Fruit fly (Drosophila melanogaster) whole organism, embryonic: ENCODE data around the gene CG10845.

ENCODE experiments used
- Adf1 ChIP-seq: fragments of 200-800 bp; sonication (Bioruptor generic); IDR thresholded peaks from 2 replicates; pipeline ENCODE4 v1.3.6; 2022; ENCODE audit warnings: missing biosample characterization, missing genetic modification characterization
- Awh ChIP-seq: fragments of 200-800 bp; sonication (Bioruptor generic); IDR thresholded peaks from 2 replicates; pipeline ENCODE4, ENCODE4 v1.3.6; 2022; ENCODE audit warnings: missing biosample characterization, missing genetic modification characterization
- CG10267 ChIP-seq: fragments of 200-800 bp; sonication (Bioruptor generic); optimal IDR thresholded peaks from 2 replicates; lab custom pipeline; 2018; ENCODE audit warnings: missing biosample characterization, mild to moderate bottlenecking, missing genetic modification characterization, moderate library complexity
- CG11398 ChIP-seq: fragments of 200-800 bp; sonication (Bioruptor generic); optimal IDR thresholded peaks from 2 replicates; lab custom pipeline; 2016; ENCODE audit warnings: missing biosample characterization, missing genetic modification characterization
- CG13287 ChIP-seq: fragments of 200-800 bp; sonication (Bioruptor generic); IDR thresholded peaks from 2 replicates; pipeline ENCODE4 v1.3.6; 2022; ENCODE audit warnings: missing biosample characterization, missing genetic modification characterization; ENCODE audit not compliant: partially characterized antibody
- CG13894 ChIP-seq: fragments of 200-800 bp; sonication (Bioruptor generic); optimal IDR thresholded peaks from 3 replicates; lab custom pipeline; 2018; ENCODE audit warnings: missing biosample characterization, mild to moderate bottlenecking, missing genetic modification characterization, moderate library complexity
- CG15011 ChIP-seq: fragments of 200-800 bp; sonication (Bioruptor generic); optimal IDR thresholded peaks from 3 replicates; lab custom pipeline; 2018; ENCODE audit warnings: missing biosample characterization, mild to moderate bottlenecking, missing genetic modification characterization
- CG1529 ChIP-seq: fragments of 200-800 bp; sonication (Bioruptor generic); optimal IDR thresholded peaks from 3 replicates; lab custom pipeline; 2018; ENCODE audit warnings: missing biosample characterization, missing genetic modification characterization
- CG1602 ChIP-seq: fragments of 200-800 bp; sonication (Bioruptor generic); optimal IDR thresholded peaks from 3 replicates; lab custom pipeline; 2016; ENCODE audit warnings: missing biosample characterization, missing genetic modification characterization
- CG17912 ChIP-seq: fragments of 200-800 bp; sonication (Bioruptor generic); optimal IDR thresholded peaks from 2 replicates; lab custom pipeline; 2018; ENCODE audit warnings: missing biosample characterization, mild to moderate bottlenecking, missing genetic modification characterization
- CG2199 ChIP-seq: fragments of 200-800 bp; sonication (Bioruptor generic); IDR thresholded peaks from 3 replicates; pipeline ENCODE4 v1.3.6; 2022; ENCODE audit warnings: missing biosample characterization, missing genetic modification characterization
- CG31441 ChIP-seq: fragments of 200-800 bp; sonication (Bioruptor generic); IDR thresholded peaks from 2 replicates; pipeline ENCODE4 v1.3.6; 2022; ENCODE audit warnings: missing biosample characterization, missing genetic modification characterization
- CG33557 ChIP-seq: fragments of 200-800 bp; sonication (Bioruptor generic); optimal IDR thresholded peaks from 2 replicates; lab custom pipeline; 2019; ENCODE audit warnings: missing biosample characterization, mild to moderate bottlenecking, missing genetic modification characterization, moderate library complexity
- CG3726 ChIP-seq: fragments of 200-800 bp; sonication (Bioruptor generic); IDR thresholded peaks from 3 replicates; pipeline ENCODE4, ENCODE4 v1.3.6; 2022; ENCODE audit warnings: missing biosample characterization, missing genetic modification characterization
- CG3838 ChIP-seq: fragments of 200-800 bp; sonication (Bioruptor generic); optimal IDR thresholded peaks from 3 replicates; lab custom pipeline; 2016; ENCODE audit warnings: missing biosample characterization, missing genetic modification characterization
- CG4282 ChIP-seq: fragments of 200-800 bp; sonication (Bioruptor generic); optimal IDR thresholded peaks from 2 replicates; lab custom pipeline; 2016; ENCODE audit warnings: missing biosample characterization, missing genetic modification characterization
- CG4854 ChIP-seq: fragments of 200-800 bp; sonication (Bioruptor generic); optimal IDR thresholded peaks from 2 replicates; lab custom pipeline; 2016; ENCODE audit warnings: missing biosample characterization, missing genetic modification characterization, inconsistent platforms
- CG6175 ChIP-seq: fragments of 200-800 bp; sonication (Bioruptor generic); IDR thresholded peaks from 3 replicates; pipeline ENCODE4 v1.3.6; 2022; ENCODE audit warnings: missing biosample characterization, missing genetic modification characterization
- CG6683 ChIP-seq: fragments of 200-800 bp; sonication (Bioruptor generic); optimal IDR thresholded peaks from 2 replicates; lab custom pipeline; 2017; ENCODE audit warnings: missing biosample characterization, mild to moderate bottlenecking, missing genetic modification characterization, missing genetic modification reagents
- Camta ChIP-seq: fragments of 200-800 bp; sonication (Bioruptor generic); optimal IDR thresholded peaks from 2 replicates; lab custom pipeline; 2016; ENCODE audit warnings: missing biosample characterization, missing genetic modification characterization
- Dek ChIP-seq: fragments of 200-800 bp; sonication (Bioruptor generic); optimal IDR thresholded peaks from 3 replicates; lab custom pipeline; 2019; ENCODE audit warnings: missing biosample characterization, mild to moderate bottlenecking, missing genetic modification characterization, moderate library complexity
- Dfd ChIP-seq, 2 experiments: fragments of >200 bp; optimal IDR thresholded peaks; 2 replicates each; lab custom pipeline; 2017; ENCODE audit warnings: missing biosample characterization in 2 of 2, missing genetic modification characterization in 2 of 2
- Dip3 ChIP-seq: fragments of 200-800 bp; sonication (Bioruptor generic); optimal IDR thresholded peaks from 3 replicates; lab custom pipeline; 2016; ENCODE audit warnings: missing biosample characterization, missing genetic modification characterization
- HmgZ ChIP-seq: fragments of 200-800 bp; sonication (Bioruptor generic); optimal IDR thresholded peaks from 2 replicates; lab custom pipeline; 2018; ENCODE audit warnings: missing biosample characterization, mild to moderate bottlenecking, missing genetic modification characterization
- Nf-YC ChIP-seq: fragments of 200-800 bp; optimal IDR thresholded peaks from 3 replicates; lab custom pipeline; 2019; ENCODE audit warnings: missing biosample characterization, mild to moderate bottlenecking, missing genetic modification characterization, moderate library complexity
- Oli ChIP-seq: fragments of 200-800 bp; sonication (Bioruptor generic); optimal IDR thresholded peaks from 2 replicates; lab custom pipeline; 2018; ENCODE audit warnings: missing biosample characterization, mild to moderate bottlenecking, missing genetic modification characterization, moderate library complexity
- Pdp1 ChIP-seq, 2 experiments: fragments of 200-800 bp; sonication (Bioruptor generic); optimal IDR thresholded peaks; 3 replicates each; lab custom pipeline; 2016; ENCODE audit warnings: missing biosample characterization in 2 of 2, missing genetic modification characterization in 2 of 2, mild to moderate bottlenecking in 1 of 2, moderate library complexity in 1 of 2
- Rfx ChIP-seq: fragments of 200-800 bp; sonication (Bioruptor generic); IDR thresholded peaks from 2 replicates; pipeline ENCODE4 v1.3.6; 2022; ENCODE audit warnings: missing biosample characterization, missing genetic modification characterization
- Six4 ChIP-seq: fragments of 200-800 bp; sonication (Bioruptor generic); optimal IDR thresholded peaks from 2 replicates; lab custom pipeline; 2016; ENCODE audit warnings: missing biosample characterization, missing genetic modification characterization
- TFAM ChIP-seq: fragments of 200-800 bp; sonication (Bioruptor generic); optimal IDR thresholded peaks from 2 replicates; lab custom pipeline; 2017; ENCODE audit warnings: missing biosample characterization, missing genetic modification characterization, inconsistent platforms
- Tbp ChIP-seq: fragments of >200 bp; optimal IDR thresholded peaks from 2 replicates; lab custom pipeline; 2018; ENCODE audit warnings: missing biosample characterization, missing genetic modification characterization
- ash1 ChIP-seq: fragments of 200-800 bp; sonication (Bioruptor generic); optimal IDR thresholded peaks from 2 replicates; lab custom pipeline; 2018; ENCODE audit warnings: missing biosample characterization, mild to moderate bottlenecking, missing genetic modification characterization
- br ChIP-seq: fragments of >200 bp; optimal IDR thresholded peaks from 2 replicates; lab custom pipeline; 2017
- dan ChIP-seq: fragments of 200-800 bp; sonication (Bioruptor generic); IDR thresholded peaks from 2 replicates; pipeline ENCODE4 v1.3.6; 2022; ENCODE audit warnings: missing biosample characterization, missing genetic modification characterization
- danr ChIP-seq: fragments of 200-800 bp; sonication (Bioruptor generic); IDR thresholded peaks from 2 replicates; pipeline ENCODE4 v1.3.6; 2022; ENCODE audit warnings: missing biosample characterization, missing genetic modification characterization
- dpn ChIP-seq, 2 experiments: fragments of 200-800 bp; sonication (Bioruptor generic); optimal IDR thresholded peaks; 3 replicates each; lab custom pipeline; 2016; ENCODE audit warnings: missing biosample characterization in 2 of 2, missing genetic modification characterization in 2 of 2
- ftz-f1 ChIP-seq: fragments of 200-800 bp; sonication (Bioruptor generic); optimal IDR thresholded peaks from 2 replicates; lab custom pipeline; 2016; ENCODE audit warnings: missing biosample characterization, missing genetic modification characterization
- grn ChIP-seq: fragments of 200-800 bp; sonication (Bioruptor generic); optimal IDR thresholded peaks from 3 replicates; lab custom pipeline; 2017; ENCODE audit warnings: missing biosample characterization, missing genetic modification characterization
- insv ChIP-seq, 2 experiments: fragments of 200-800 bp; sonication (Bioruptor generic); optimal IDR thresholded peaks; 3 replicates each; lab custom pipeline; 2016 to 2018; ENCODE audit warnings: missing biosample characterization in 2 of 2, missing genetic modification characterization in 2 of 2
- jing ChIP-seq: fragments of 200-800 bp; sonication (Bioruptor generic); optimal IDR thresholded peaks from 2 replicates; lab custom pipeline; 2018; ENCODE audit warnings: missing biosample characterization, mild to moderate bottlenecking, missing genetic modification characterization
- lab ChIP-seq: fragments of 200-800 bp; sonication (Bioruptor generic); optimal IDR thresholded peaks from 3 replicates; lab custom pipeline; 2017; ENCODE audit warnings: missing biosample characterization, missing genetic modification characterization, mild to moderate bottlenecking, moderate library complexity, missing genetic modification reagents
- oc ChIP-seq: fragments of 200-800 bp; sonication (Bioruptor generic); optimal IDR thresholded peaks from 2 replicates; lab custom pipeline; 2018; ENCODE audit warnings: missing biosample characterization, mild to moderate bottlenecking, missing genetic modification characterization, moderate library complexity
- p53 ChIP-seq: fragments of 200-800 bp; sonication (Bioruptor generic); optimal IDR thresholded peaks from 2 replicates; lab custom pipeline; 2016; ENCODE audit warnings: missing biosample characterization, missing genetic modification characterization
- pfk ChIP-seq: fragments of 200-800 bp; sonication (Bioruptor generic); optimal IDR thresholded peaks from 2 replicates; lab custom pipeline; 2018; ENCODE audit warnings: missing biosample characterization, mild to moderate bottlenecking, missing genetic modification characterization, moderate library complexity
- ro ChIP-seq: fragments of 200-800 bp; sonication (Bioruptor generic); IDR thresholded peaks from 2 replicates; pipeline ENCODE4 v1.3.6; 2022; ENCODE audit warnings: missing biosample characterization, missing genetic modification characterization
- salm ChIP-seq: fragments of 200-800 bp; sonication (Bioruptor generic); optimal IDR thresholded peaks from 2 replicates; lab custom pipeline; 2018; ENCODE audit warnings: missing biosample characterization, mild to moderate bottlenecking, missing genetic modification characterization
- seq ChIP-seq: fragments of 200-800 bp; sonication (Bioruptor generic); IDR thresholded peaks from 2 replicates; pipeline ENCODE4 v1.3.6; 2022; ENCODE audit warnings: missing biosample characterization, missing genetic modification characterization
- sim ChIP-seq: fragments of 200-800 bp; sonication (Bioruptor generic); IDR thresholded peaks from 2 replicates; pipeline ENCODE4 v1.3.6; 2022; ENCODE audit warnings: missing biosample characterization, missing genetic modification characterization
- vfl ChIP-seq: fragments of 200-800 bp; sonication (Bioruptor generic); optimal IDR thresholded peaks from 2 replicates; lab custom pipeline; 2016; ENCODE audit warnings: missing biosample characterization, missing genetic modification characterization
- zen2 ChIP-seq: fragments of 200-800 bp; sonication (Bioruptor generic); IDR thresholded peaks from 3 replicates; pipeline ENCODE4 v1.3.6; 2022; ENCODE audit warnings: missing biosample characterization, missing genetic modification characterization; ENCODE audit not compliant: partially characterized antibody

CG10845 gene

dm6 chr3R:24917814-24918636 lies 17.1 kb downstream of the CG10845 start, which contains the start of the genes PIG-S, sud1 and CG11168 (continued):
- peak; percentile 97 for TF ChIP-seq CG13287 (GFP tag; lab: Robert Waterston, UW)
- no peak for TF ChIP-seq grn
- TF ChIP-seq insv (GFP tag; optimal IDR thresholded peaks at IDR 0.05; lab: Kevin White, UChicago) = peak in 1 of 2 experiments; percentile 80
- TF ChIP-seq jing (GFP tag; lab: Kevin White, UChicago) = no peak
- peak; percentile 79 for TF ChIP-seq Rfx (GFP tag; lab: Robert Waterston, UW)
- TF ChIP-seq Dfd (GFP tag; optimal IDR thresholded peaks at IDR 0.05; lab: Kevin White, UChicago) = no peak
- TF ChIP-seq dan (GFP tag; lab: Robert Waterston, UW) = no peak
- TF ChIP-seq CG15011 (GFP tag; lab: Kevin White, UChicago) = no peak
- peak; percentile 72 for TF ChIP-seq CG10267 (tag; lab: Kevin White, UChicago)
- peak; percentile 32; the same call in 1 of the 3 replicates for TF ChIP-seq CG3726 (GFP tag; lab: Robert Waterston, UW)
- TF ChIP-seq Camta (GFP tag; lab: Kevin White, UChicago) = no peak
- no peak for TF ChIP-seq p53 (GFP tag; lab: Kevin White, UChicago)
- TF ChIP-seq CG3838 (GFP tag; lab: Kevin White, UChicago) = peak; percentile 18
- 0 out of 2 replicates have a peak, but pooled peaks have one; percentile 21 for TF ChIP-seq seq (GFP tag; lab: Robert Waterston, UW)
- TF ChIP-seq dpn (GFP tag; optimal IDR thresholded peaks at IDR 0.05; lab: Kevin White, UChicago) = peak in 1 of 2 experiments; percentile 62
- TF ChIP-seq Six4 (GFP tag; lab: Kevin White, UChicago) = peak; percentile 25
- no peak for TF ChIP-seq Nf-YC (tag; lab: Kevin White, UChicago)
- no peak for TF ChIP-seq Tbp (GFP tag; lab: Kevin White, UChicago)
- peak; percentile 38 for TF ChIP-seq CG33557 (GFP tag; lab: Kevin White, UChicago)
- TF ChIP-seq CG13894 = no peak
- TF ChIP-seq CG1529 (GFP tag; lab: Kevin White, UChicago) = peak; percentile 5
- no peak for TF ChIP-seq Pdp1 (GFP tag; optimal IDR thresholded peaks at IDR 0.05; lab: Kevin White, UChicago)
- no peak for TF ChIP-seq oc (tag; lab: Kevin White, UChicago)
- TF ChIP-seq sim (GFP tag; lab: Robert Waterston, UW) = no peak
- peak; percentile 64 for TF ChIP-seq HmgZ
- TF ChIP-seq pfk (GFP tag; lab: Kevin White, UChicago) = no peak
- TF ChIP-seq Dip3 = no peak
- no peak for TF ChIP-seq TFAM
- TF ChIP-seq CG4282 = no peak
- TF ChIP-seq CG17912 (GFP tag; lab: Kevin White, UChicago) = no peak
- TF ChIP-seq Awh = no peak
- peak; percentile 65 for TF ChIP-seq CG1602 (GFP tag; lab: Kevin White, UChicago)
- TF ChIP-seq ro = peak; percentile 31; the same call in 1 of the 2 replicates
- TF ChIP-seq ftz-f1 (GFP tag; lab: Kevin White, UChicago) = peak; percentile 93
- TF ChIP-seq Dek (tag; lab: Kevin White, UChicago) = peak; percentile 72
- TF ChIP-seq CG6175 (GFP tag; lab: Robert Waterston, UW) = no peak
- TF ChIP-seq CG4854 (GFP tag; lab: Kevin White, UChicago) = no peak
- no peak for TF ChIP-seq CG2199 (GFP tag; lab: Robert Waterston, UW)
- no peak; the same call in 1 of the 2 replicates for TF ChIP-seq CG31441 (GFP tag; lab: Robert Waterston, UW)
- TF ChIP-seq lab (GFP tag; lab: Kevin White, UChicago) = no peak
- TF ChIP-seq danr (GFP tag; lab: Robert Waterston, UW) = no peak
- TF ChIP-seq Adf1 (GFP tag; lab: Robert Waterston, UW) = peak; percentile 36; the same call in 1 of the 2 replicates
- no peak for TF ChIP-seq br
- peak; percentile 78; the same call in 2 of the 3 replicates for TF ChIP-seq zen2 (GFP tag; lab: Robert Waterston, UW)
- peak; percentile 17 for TF ChIP-seq salm (tag; lab: Kevin White, UChicago)
- no peak for TF ChIP-seq CG11398 (GFP tag; lab: Kevin White, UChicago)
- no peak for TF ChIP-seq vfl (GFP tag; lab: Kevin White, UChicago)
- TF ChIP-seq ash1 (GFP tag; lab: Kevin White, UChicago) = no peak
- no peak for TF ChIP-seq CG6683 (GFP tag; lab: Kevin White, UChicago)
- TF ChIP-seq Oli (tag; lab: Kevin White, UChicago) = peak; percentile 58
